Fruit fly (Drosophila melanogaster) whole organism, wandering third instar larva: ENCODE results near the gene CG42718.

ENCODE experiments used
- Jra ChIP-seq: sonication (Bioruptor generic); optimal IDR thresholded peaks from 2 replicates; lab custom pipeline; 2016; ENCODE audit warnings: missing biosample characterization, missing genetic modification characterization
- N ChIP-seq: fragments of >200 bp; optimal IDR thresholded peaks from 2 replicates; lab custom pipeline; 2018; ENCODE audit warnings: missing biosample characterization, missing external identifiers, missing genetic modification characterization
- h ChIP-seq: fragments of 200-800 bp; sonication (Bioruptor generic); optimal IDR thresholded peaks from 3 replicates; lab custom pipeline; 2016; ENCODE audit warnings: missing biosample characterization, mild to moderate bottlenecking, missing genetic modification characterization
- lola ChIP-seq: fragments of >200 bp; optimal IDR thresholded peaks from 2 replicates; lab custom pipeline; 2017; ENCODE audit warnings: missing biosample characterization, missing genetic modification characterization
- psq ChIP-seq: fragments of 200-800 bp; sonication (Bioruptor generic); optimal IDR thresholded peaks from 3 replicates; lab custom pipeline; 2017; ENCODE audit warnings: missing biosample characterization, mild to moderate bottlenecking, missing genetic modification characterization, moderate library complexity

dm6 chr3L:16303078-16303477 is 18.0 kb downstream of the CG42718 start, which contains the start of gene CG13044:
- TF ChIP-seq N (GFP tag; lab: Kevin White, UChicago) (no peak), lola (GFP tag; lab: Kevin White, UChicago) (no peak), h (GFP tag; lab: Kevin White, UChicago) (no peak), Jra (no peak), psq (no peak)
